Fruit fly (Drosophila melanogaster) whole organism, pupa: ENCODE measurements around the gene CG14840.

Experiments
- CG10348 ChIP-seq: fragments of 200-800 bp; sonication (Bioruptor generic); IDR thresholded peaks from 2 replicates; pipeline ENCODE4 v1.3.6; 2022; ENCODE audit warnings: missing biosample characterization, missing genetic modification characterization
- CG12605 ChIP-seq: fragments of 200-800 bp; sonication (Bioruptor generic); IDR thresholded peaks from 2 replicates; pipeline ENCODE4 v1.3.6; 2022; ENCODE audit warnings: missing biosample characterization, missing genetic modification characterization
- CG13204 ChIP-seq: fragments of 200-800 bp; sonication (Bioruptor generic); optimal IDR thresholded peaks from 2 replicates; lab custom pipeline; 2018; ENCODE audit warnings: missing biosample characterization, mild to moderate bottlenecking, missing genetic modification characterization, moderate library complexity
- CG14655 ChIP-seq: fragments of 200-800 bp; sonication (Bioruptor generic); optimal IDR thresholded peaks from 3 replicates; lab custom pipeline; 2017; ENCODE audit warnings: mild to moderate bottlenecking, missing biosample characterization, missing genetic modification reagents, missing genetic modification characterization
- CG15710 ChIP-seq: fragments of 200-800 bp; sonication (Bioruptor generic); optimal IDR thresholded peaks from 2 replicates; lab custom pipeline; 2018; ENCODE audit warnings: missing biosample characterization, mild to moderate bottlenecking, missing genetic modification characterization, moderate library complexity
- CG17806 ChIP-seq: fragments of 200-800 bp; sonication (Bioruptor generic); optimal IDR thresholded peaks from 2 replicates; lab custom pipeline; 2018; ENCODE audit warnings: missing biosample characterization, mild to moderate bottlenecking, missing genetic modification characterization, moderate library complexity
- CG32121 ChIP-seq: fragments of 200-800 bp; sonication (Bioruptor generic); IDR thresholded peaks from 2 replicates; pipeline ENCODE4 v1.3.6; 2022; ENCODE audit warnings: missing biosample characterization, missing genetic modification characterization
- CG34367 ChIP-seq: fragments of 200-800 bp; sonication (Bioruptor generic); optimal IDR thresholded peaks from 2 replicates; lab custom pipeline; 2018; ENCODE audit warnings: missing biosample characterization, mild to moderate bottlenecking, missing genetic modification characterization
- CG4496 ChIP-seq: fragments of 200-800 bp; sonication (Bioruptor generic); IDR thresholded peaks from 3 replicates; pipeline ENCODE4 v1.3.6; 2022; ENCODE audit warnings: missing biosample characterization, missing genetic modification characterization
- CG8159 ChIP-seq: fragments of 200-800 bp; sonication (Bioruptor generic); optimal IDR thresholded peaks from 3 replicates; lab custom pipeline; 2018; ENCODE audit warnings: missing biosample characterization, mild to moderate bottlenecking, missing genetic modification characterization, moderate library complexity
- CG8301 ChIP-seq: fragments of 200-800 bp; sonication (Bioruptor generic); optimal IDR thresholded peaks from 2 replicates; lab custom pipeline; 2018; ENCODE audit warnings: missing biosample characterization, mild to moderate bottlenecking, missing genetic modification characterization
- CG9948 ChIP-seq: fragments of 200-800 bp; sonication (Bioruptor generic); optimal IDR thresholded peaks from 2 replicates; lab custom pipeline; 2018; ENCODE audit warnings: missing biosample characterization, mild to moderate bottlenecking, missing genetic modification characterization, moderate library complexity
- D1 ChIP-seq: fragments of 200-800 bp; sonication (Bioruptor generic); optimal IDR thresholded peaks from 2 replicates; lab custom pipeline; 2018; ENCODE audit warnings: missing biosample characterization, mild to moderate bottlenecking, missing genetic modification characterization, moderate library complexity
- EcR ChIP-seq: fragments of 200-800 bp; sonication (Bioruptor generic); optimal IDR thresholded peaks from 3 replicates; lab custom pipeline; 2019; ENCODE audit warnings: missing biosample characterization, missing genetic modification characterization, mild to moderate bottlenecking, moderate library complexity, missing genetic modification reagents
- Ets98B ChIP-seq: fragments of 200-800 bp; sonication (Bioruptor generic); IDR thresholded peaks from 2 replicates; pipeline ENCODE4 v1.3.6; 2022; ENCODE audit warnings: missing biosample characterization, missing genetic modification characterization
- Pif1A ChIP-seq: fragments of 200-800 bp; sonication (Bioruptor generic); optimal IDR thresholded peaks from 3 replicates; lab custom pipeline; 2016; ENCODE audit warnings: missing biosample characterization, missing genetic modification characterization
- Pif1B ChIP-seq: fragments of 200-800 bp; sonication (Bioruptor generic); optimal IDR thresholded peaks from 3 replicates; lab custom pipeline; 2016; ENCODE audit warnings: missing biosample characterization, missing genetic modification characterization
- Snoo ChIP-seq: fragments of 200-800 bp; sonication (Bioruptor generic); optimal IDR thresholded peaks from 3 replicates; lab custom pipeline; 2017; ENCODE audit warnings: missing biosample characterization, mild to moderate bottlenecking, missing genetic modification characterization, inconsistent platforms
- fd96Ca ChIP-seq: fragments of 200-800 bp; sonication (Bioruptor generic); IDR thresholded peaks from 3 replicates; pipeline ENCODE4 v1.3.6; 2022; ENCODE audit warnings: missing biosample characterization, missing genetic modification characterization
- gl ChIP-seq: fragments of 200-800 bp; sonication (Bioruptor generic); optimal IDR thresholded peaks from 2 replicates; lab custom pipeline; 2018; ENCODE audit warnings: missing biosample characterization, mild to moderate bottlenecking, missing genetic modification characterization
- rn ChIP-seq: fragments of 200-800 bp; sonication (Bioruptor generic); IDR thresholded peaks from 2 replicates; pipeline ENCODE4 v1.3.6; 2022; ENCODE audit warnings: missing biosample characterization, missing genetic modification characterization

The CG14840 gene

DNA sequence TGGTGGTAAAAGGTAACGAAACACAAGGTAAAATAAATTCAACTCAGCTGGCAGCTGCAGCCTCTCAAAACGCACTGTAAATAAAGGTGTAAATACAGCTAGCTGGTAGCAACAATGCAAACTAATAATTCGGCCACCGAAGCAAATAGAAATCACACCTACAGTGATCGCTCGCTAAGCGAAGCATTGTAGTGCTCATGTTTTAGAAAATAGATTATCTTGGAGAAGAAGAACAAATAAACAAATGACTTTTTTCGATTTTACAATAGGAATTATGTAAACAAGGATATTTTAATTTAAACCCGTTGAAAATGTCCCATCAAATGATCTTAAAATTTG is 23.4 kb upstream of the CG14840 start:
- TF ChIP-seq rn (GFP tag; lab: Robert Waterston, UW) (no peak), Pif1A (GFP tag; lab: Kevin White, UChicago) (no peak)

DNA sequence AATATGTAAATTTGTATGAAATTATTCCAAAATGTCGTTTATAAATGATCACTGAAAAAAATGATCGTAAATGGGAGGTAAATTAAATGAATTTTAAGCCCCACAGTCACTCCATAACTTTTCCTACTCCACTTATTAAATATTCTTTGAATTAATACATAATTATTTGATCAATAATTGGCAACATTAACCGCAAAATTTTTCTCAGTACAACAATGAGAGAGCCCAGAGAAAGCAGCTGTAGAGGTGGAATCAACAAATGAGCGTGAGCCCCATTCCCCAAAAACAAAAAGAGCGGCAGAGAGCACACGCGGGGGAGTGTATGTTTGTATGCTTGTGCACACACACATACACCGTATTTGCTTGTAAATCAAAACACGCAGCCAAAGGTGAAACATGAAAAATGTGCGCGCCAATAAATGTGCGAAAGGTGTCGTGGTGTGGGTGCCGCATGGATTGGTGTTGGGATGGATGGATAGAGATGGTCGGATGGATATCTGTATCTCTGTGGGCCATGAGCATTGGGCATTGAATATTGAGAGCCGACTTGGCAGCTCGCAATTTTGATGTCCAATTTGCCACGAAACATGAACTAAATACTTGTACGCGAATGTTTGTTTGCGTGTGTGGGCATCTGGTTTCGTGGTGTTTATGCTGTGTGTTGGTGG is 22.9 kb upstream of the CG14840 start:
- TF ChIP-seq fd96Ca (no peak), D1 (tag; lab: Kevin White, UChicago) (peak; percentile 95), EcR (peak; percentile 3), CG10348 (GFP tag; lab: Robert Waterston, UW) (no peak), CG8159 (tag; lab: Kevin White, UChicago) (peak; percentile 96), CG4496 (GFP tag; lab: Robert Waterston, UW) (no peak), CG13204 (GFP tag; lab: Kevin White, UChicago) (peak; percentile 81), CG15710 (tag; lab: Kevin White, UChicago) (peak; percentile 96), CG34367 (tag; lab: Kevin White, UChicago) (peak; percentile 96), rn (GFP tag; lab: Robert Waterston, UW) (no peak), CG17806 (tag; lab: Kevin White, UChicago) (peak; percentile 95), Snoo (tag; lab: Kevin White, UChicago) (peak; percentile 98), CG8301 (tag; lab: Kevin White, UChicago) (peak; percentile 98), Pif1B (GFP tag; lab: Kevin White, UChicago) (peak; percentile 94), CG9948 (tag; lab: Kevin White, UChicago) (peak; percentile 97), Ets98B (GFP tag; lab: Robert Waterston, UW) (no peak), gl (peak; percentile 87), CG12605 (GFP tag; lab: Robert Waterston, UW) (no peak), Pif1A (GFP tag; lab: Kevin White, UChicago) (peak; percentile 93), CG32121 (GFP tag; lab: Robert Waterston, UW) (no peak), CG14655 (GFP tag; lab: Kevin White, UChicago) (peak; percentile 97)

DNA sequence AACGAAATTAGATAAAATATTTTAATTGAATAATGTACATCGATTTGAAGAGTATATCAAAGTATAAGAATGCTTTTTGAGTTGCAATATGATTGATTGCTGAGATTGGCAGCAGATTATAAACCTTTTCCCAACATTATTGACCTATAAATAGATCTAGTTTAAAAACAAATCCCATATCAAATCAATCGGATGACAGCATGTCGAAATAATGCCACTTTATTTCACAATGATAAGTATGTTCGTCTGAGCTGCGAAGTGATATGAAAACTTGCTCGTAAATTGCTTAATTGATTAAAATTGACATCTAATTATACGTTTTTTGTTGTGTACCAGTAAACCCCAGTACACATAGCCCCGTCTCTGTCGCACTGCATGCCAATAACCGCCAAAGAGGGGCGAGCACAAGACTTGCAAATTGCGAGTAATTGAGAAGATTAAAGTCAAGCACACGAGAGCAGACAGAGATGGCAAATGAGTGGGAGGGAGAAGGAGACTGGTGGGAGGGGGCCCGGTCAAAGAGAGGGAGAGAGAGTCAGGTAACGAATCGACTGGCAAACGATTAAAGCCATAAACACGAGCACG is 22.1 kb upstream of the CG14840 start:
- TF ChIP-seq CG8301 (tag; lab: Kevin White, UChicago) (peak; percentile 63), fd96Ca (no peak), CG14655 (GFP tag; lab: Kevin White, UChicago) (peak; percentile 75), gl (no peak), CG17806 (tag; lab: Kevin White, UChicago) (peak; percentile 18), Pif1A (GFP tag; lab: Kevin White, UChicago) (peak; percentile 28), Snoo (tag; lab: Kevin White, UChicago) (peak; percentile 68), Ets98B (GFP tag; lab: Robert Waterston, UW) (no peak), EcR (peak; percentile 67), CG12605 (GFP tag; lab: Robert Waterston, UW) (no peak), rn (GFP tag; lab: Robert Waterston, UW) (no peak), CG13204 (GFP tag; lab: Kevin White, UChicago) (no peak), CG34367 (tag; lab: Kevin White, UChicago) (peak; percentile 37), Pif1B (GFP tag; lab: Kevin White, UChicago) (no peak), CG9948 (tag; lab: Kevin White, UChicago) (peak; percentile 77), CG10348 (GFP tag; lab: Robert Waterston, UW) (no peak), CG32121 (GFP tag; lab: Robert Waterston, UW) (no peak), CG8159 (tag; lab: Kevin White, UChicago) (peak; percentile 57), CG15710 (tag; lab: Kevin White, UChicago) (peak; percentile 47), CG4496 (GFP tag; lab: Robert Waterston, UW) (no peak), D1 (tag; lab: Kevin White, UChicago) (no peak)

DNA sequence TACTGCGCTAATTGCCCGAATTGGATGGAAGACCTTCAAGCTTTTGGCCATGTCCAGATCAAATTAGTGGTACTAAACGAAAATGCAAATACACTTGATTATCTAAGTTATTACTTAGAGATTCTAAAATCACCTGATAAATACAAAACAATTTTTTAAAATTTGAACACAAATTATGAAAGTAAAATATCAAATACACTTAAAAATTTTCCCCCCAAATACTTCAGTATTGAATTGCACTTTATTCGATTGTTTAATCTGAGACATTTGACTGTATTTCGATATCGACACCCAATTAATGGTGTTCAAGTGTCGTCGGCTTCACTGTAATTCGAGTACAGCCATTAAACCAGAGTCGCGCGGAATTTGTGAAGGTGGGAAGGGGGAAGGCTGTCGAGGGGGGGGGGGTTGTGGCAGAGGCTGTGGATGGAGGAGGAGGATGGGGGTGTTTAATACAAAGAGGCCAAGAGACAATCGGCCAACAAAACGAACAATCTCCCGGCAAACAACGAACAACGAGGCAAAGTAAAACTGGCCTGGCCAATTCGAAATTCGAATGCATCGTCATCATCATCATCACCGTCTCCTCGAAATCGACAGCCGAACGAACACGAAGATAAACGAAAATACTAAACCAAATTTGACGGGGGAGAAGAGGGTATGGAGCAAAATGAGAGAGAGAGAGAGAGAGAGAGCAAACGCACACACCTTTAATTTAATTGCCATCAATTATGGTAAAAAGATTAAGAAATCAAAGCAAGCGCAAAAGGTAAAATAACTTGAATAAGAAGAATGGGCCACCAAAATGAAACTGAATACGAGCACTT is 21.4 kb upstream of the CG14840 start:
- TF ChIP-seq CG13204 (GFP tag; lab: Kevin White, UChicago), result peak; percentile 23
- TF ChIP-seq CG32121 (GFP tag; lab: Robert Waterston, UW), result no peak
- TF ChIP-seq D1 (tag; lab: Kevin White, UChicago), result peak; percentile 11
- TF ChIP-seq Pif1B (GFP tag; lab: Kevin White, UChicago), result no peak
- no peak for TF ChIP-seq CG34367 (tag; lab: Kevin White, UChicago)
- no peak for TF ChIP-seq gl
- no peak for TF ChIP-seq Snoo (tag; lab: Kevin White, UChicago)
- 0 out of 2 replicates have a peak, but pooled peaks have one; percentile 17 for TF ChIP-seq CG12605 (GFP tag; lab: Robert Waterston, UW)
- TF ChIP-seq CG15710 (tag; lab: Kevin White, UChicago), result no peak
- TF ChIP-seq rn (GFP tag; lab: Robert Waterston, UW), result no peak
- no peak for TF ChIP-seq EcR
- TF ChIP-seq CG4496 (GFP tag; lab: Robert Waterston, UW), result peak; percentile 34; the same call in 2 of the 3 replicates
- TF ChIP-seq Ets98B (GFP tag; lab: Robert Waterston, UW), result peak; percentile 45; the same call in 1 of the 2 replicates
- no peak for TF ChIP-seq CG17806 (tag; lab: Kevin White, UChicago)
- TF ChIP-seq CG10348 (GFP tag; lab: Robert Waterston, UW), result no peak
- TF ChIP-seq CG8159 (tag; lab: Kevin White, UChicago), result no peak
- no peak for TF ChIP-seq CG8301 (tag; lab: Kevin White, UChicago)
